Worm (Caenorhabditis elegans) whole organism, L2 larva: ENCODE results near the gene Y62H9A.13.

ENCODE experiments used
- egl-27 ChIP-seq: sonication (generic microtip); optimal IDR thresholded peaks from 3 replicates; lab custom pipeline; 2017; ENCODE audit warnings: missing biosample characterization, missing genetic modification reagents, missing genetic modification characterization
- elt-3 ChIP-seq: sonication (generic microtip); optimal IDR thresholded peaks from 2 replicates; lab custom pipeline; 2017; ENCODE audit warnings: missing biosample characterization, missing genetic modification characterization
- lsy-2 ChIP-seq, 2 experiments: fragments of 150-350 bp in 1 of 2; sonication (generic microtip) in 1 of 2; optimal IDR thresholded peaks; 2 replicates each; lab custom pipeline; 2014 to 2017; ENCODE audit warnings: missing biosample characterization in 2 of 2, missing genetic modification characterization in 2 of 2
- mdl-1 ChIP-seq, 2 experiments: fragments of 150-350 bp in 1 of 2; sonication (generic microtip) in 1 of 2; optimal IDR thresholded peaks; 2 replicates each; lab custom pipeline; 2017; ENCODE audit warnings: missing biosample characterization in 2 of 2, missing genetic modification characterization in 2 of 2
- nhr-10 ChIP-seq: sonication (generic microtip); optimal IDR thresholded peaks from 2 replicates; lab custom pipeline; 2017; ENCODE audit warnings: missing biosample characterization, missing genetic modification characterization
- nhr-11 ChIP-seq: fragments of 150-350 bp; optimal IDR thresholded peaks from 2 replicates; lab custom pipeline; 2014; ENCODE audit warnings: missing biosample characterization, missing genetic modification characterization
- nhr-12 ChIP-seq: fragments of 150-350 bp; optimal IDR thresholded peaks from 2 replicates; lab custom pipeline; 2014; ENCODE audit warnings: missing biosample characterization, missing genetic modification characterization
- nhr-23 ChIP-seq: fragments of 150-350 bp; optimal IDR thresholded peaks from 2 replicates; lab custom pipeline; 2014; ENCODE audit warnings: missing biosample characterization, missing genetic modification reagents, missing genetic modification characterization
- nhr-237 ChIP-seq: fragments of 150-350 bp; optimal IDR thresholded peaks from 2 replicates; lab custom pipeline; 2014; ENCODE audit warnings: missing biosample characterization, missing genetic modification characterization
- nhr-25 ChIP-seq: fragments of 150-350 bp; sonication (generic microtip); optimal IDR thresholded peaks from 3 replicates; lab custom pipeline; 2014; ENCODE audit warnings: missing biosample characterization, missing genetic modification characterization
- nhr-6 ChIP-seq: fragments of 150-350 bp; optimal IDR thresholded peaks from 2 replicates; lab custom pipeline; 2014; ENCODE audit warnings: missing biosample characterization, missing genetic modification characterization
- sma-3 ChIP-seq: sonication (generic microtip); optimal IDR thresholded peaks from 2 replicates; lab custom pipeline; 2016; ENCODE audit warnings: missing genetic modification reagents, missing genetic modification characterization, missing compliant biosample characterization

DNA sequence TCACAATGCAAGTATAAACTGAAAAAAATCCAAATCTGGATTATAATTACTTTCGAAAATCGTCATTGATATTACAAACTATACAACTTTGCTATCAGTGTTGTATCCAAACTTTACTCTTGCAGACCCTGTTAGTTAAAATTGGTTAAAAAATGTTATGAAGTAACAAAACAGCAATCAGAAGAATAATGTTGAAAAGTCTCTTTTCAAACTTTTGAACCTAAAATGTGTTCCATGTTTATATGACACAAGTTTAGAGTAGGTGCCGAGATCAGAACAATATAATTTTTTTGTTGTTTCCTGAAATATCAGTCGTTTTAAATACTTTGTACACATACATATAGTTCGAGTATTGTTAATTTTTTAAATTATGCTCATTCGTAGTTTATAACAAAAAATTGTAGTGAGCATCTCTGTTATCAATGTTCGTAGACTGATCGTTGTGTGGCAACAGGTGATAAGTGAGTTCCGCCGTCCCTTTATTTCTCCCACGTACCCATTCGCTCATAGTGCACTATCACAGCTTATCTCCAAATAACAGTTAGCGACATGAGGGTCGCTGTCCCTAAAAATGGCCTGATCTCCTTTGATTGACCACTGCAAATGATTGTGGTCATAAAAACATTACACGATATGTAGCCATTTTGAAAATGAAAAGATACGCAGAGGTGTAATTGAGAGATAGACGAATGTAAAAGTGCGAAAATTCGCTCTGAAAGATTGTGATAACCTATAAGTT, 45.4 kb downstream of the Y62H9A.13 start:
- no peak for TF ChIP-seq lsy-2 (tag; optimal IDR thresholded peaks at IDR 0.05; lab: Kevin White, UChicago)
- no peak for TF ChIP-seq nhr-11
- TF ChIP-seq nhr-25 (tag; lab: Kevin White, UChicago), result no peak
- no peak for TF ChIP-seq nhr-12
- TF ChIP-seq elt-3 (tag; lab: Kevin White, UChicago), result no peak
- TF ChIP-seq sma-3 (GFP tag; lab: Kevin White, UChicago), result peak; percentile 16
- peak; percentile 34 for TF ChIP-seq egl-27 (tag; lab: Kevin White, UChicago)
- TF ChIP-seq nhr-237 (tag; lab: Kevin White, UChicago), result no peak
- no peak for TF ChIP-seq nhr-23 (tag; lab: Kevin White, UChicago)
- peak in 1 of 2 experiments; percentile 32 for TF ChIP-seq mdl-1 (tag; optimal IDR thresholded peaks at IDR 0.05; lab: Kevin White, UChicago)
- no peak for TF ChIP-seq nhr-10
- TF ChIP-seq nhr-6 (tag; lab: Kevin White, UChicago), result no peak
